Worm (Caenorhabditis elegans): Measurements from ENCODE around the gene Y67H2A.10.
A peak's percentile ranks its signal among the peaks of the same experiment; 100 is the strongest.

DNA sequence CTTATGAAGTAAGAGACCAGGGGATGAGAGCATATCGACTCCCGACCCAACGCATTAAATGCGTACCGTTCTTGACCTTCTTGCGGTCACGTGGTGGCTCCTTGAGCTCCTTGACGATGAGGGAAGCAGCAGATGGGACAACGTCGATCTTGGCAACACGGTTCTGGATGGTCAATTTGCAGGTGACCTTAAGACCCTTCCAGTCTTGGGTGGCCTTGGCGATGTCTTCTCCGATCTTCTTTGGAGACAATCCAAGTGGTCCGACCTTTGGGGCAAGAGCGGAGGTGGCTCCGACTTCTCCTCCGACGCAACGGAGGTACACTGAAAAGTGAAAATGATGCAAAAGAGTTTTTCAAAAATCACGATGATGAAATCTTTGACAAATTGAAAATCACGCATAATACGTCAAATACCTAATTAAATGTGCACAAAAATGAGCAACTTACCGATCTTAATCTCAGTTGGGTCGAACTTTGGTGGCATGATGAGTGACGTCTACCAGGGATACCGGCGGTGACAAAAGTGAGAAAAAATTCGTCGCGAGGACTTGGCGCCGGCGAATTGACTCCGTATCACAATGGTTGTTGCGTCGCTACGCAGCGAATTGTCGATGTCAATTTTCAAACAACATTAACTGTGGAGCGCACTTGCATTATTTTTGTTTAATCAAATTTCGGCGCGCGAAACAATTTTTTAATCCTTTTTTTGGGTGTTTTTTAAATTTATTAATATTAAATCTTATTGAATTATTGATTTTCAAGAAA lies 49.0 kb downstream of the Y67H2A.10 start, which contains the start of gene rpl-12:
- TF ChIP-seq hlh-1 (tag; optimal IDR thresholded peaks at IDR 0.05) (peak; percentile 71), elt-3 (tag; optimal IDR thresholded peaks at IDR 0.05) (peak; percentile 84)

Measured in whole organism, mixed stage, embryonic.